Fruit fly (Drosophila melanogaster) S2 (cell line): ENCODE data around the gene CG6761.

ENCODE experiments used
- CG8478 ChIP-seq: fragments of >200 bp; optimal IDR thresholded peaks from 2 replicates; lab custom pipeline; 2018
- CTCF ChIP-seq, 2 experiments: fragments of >200 bp; optimal IDR thresholded peaks; 2 replicates each; lab custom pipeline; 2018

The CG6761 gene

DNA sequence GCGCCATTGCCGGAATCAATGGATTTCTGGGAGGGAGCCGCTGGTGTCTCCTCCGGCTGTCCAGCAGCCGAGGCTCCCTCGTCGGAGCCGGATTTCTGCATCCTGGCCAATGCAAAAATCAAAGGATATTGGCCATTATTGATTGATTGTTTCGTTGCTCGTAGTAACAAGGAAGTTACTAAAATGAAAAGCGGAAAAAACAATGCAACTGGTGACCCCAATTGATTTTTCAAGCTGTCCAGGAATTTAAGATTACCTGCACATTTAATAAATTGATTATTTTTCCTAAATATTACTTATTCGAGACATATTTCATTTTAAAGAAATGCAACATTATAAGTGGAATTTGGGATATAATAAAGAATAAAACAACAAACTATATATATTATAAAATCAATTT lies at the start of gene CG6761:
Gene CG6761 (minus strand): TSS at position 101 of the 400 bp plus-strand sequence.
- TF ChIP-seq CG8478 (lab: Kevin White, UChicago), result no peak
- no peak for TF ChIP-seq CTCF (optimal IDR thresholded peaks at IDR 0.05; lab: Kevin White, UChicago)

DNA sequence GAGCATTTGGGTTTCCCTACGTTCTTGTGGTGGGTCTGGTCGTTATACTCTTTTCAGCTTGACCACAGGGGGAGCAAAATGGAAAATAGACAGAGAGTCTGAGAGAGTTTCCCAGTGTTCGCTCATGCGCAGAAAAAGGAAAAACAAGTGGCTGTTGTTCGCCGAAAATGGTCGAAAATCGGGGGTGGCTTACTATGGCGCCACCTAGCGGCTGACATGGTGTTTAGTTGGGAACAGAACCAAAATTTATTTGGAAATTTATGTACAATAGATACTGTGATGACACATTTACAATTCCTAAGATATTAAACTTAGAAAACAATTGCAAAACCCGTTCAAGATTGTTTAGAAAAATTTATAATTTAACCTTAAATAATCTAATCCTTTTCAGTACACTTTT lies 48.2 kb upstream of the CG6761 start:
- no peak for TF ChIP-seq CG8478 (lab: Kevin White, UChicago)
- TF ChIP-seq CTCF (optimal IDR thresholded peaks at IDR 0.05; lab: Kevin White, UChicago), result peak; percentile 89 to 90

DNA sequence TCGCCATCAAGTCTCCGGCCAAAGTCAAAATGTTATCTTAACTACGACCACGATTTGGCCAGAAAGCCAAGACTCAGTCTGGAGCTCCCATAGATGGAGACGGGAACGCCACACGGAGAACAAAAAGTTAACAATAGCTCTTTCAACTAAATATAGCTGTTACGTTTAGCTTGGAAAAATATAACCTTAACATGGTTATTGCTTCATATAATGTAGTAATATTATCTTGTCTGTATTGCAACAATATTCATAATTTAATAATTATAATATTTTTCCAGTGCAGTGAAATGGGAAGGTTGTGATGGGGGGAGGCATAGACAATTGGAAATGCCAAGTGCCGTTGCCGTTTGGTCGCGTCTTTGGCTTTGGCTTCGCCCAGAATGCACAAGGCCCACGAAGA lies 42.0 kb upstream of the CG6761 start:
- TF ChIP-seq CG8478 (lab: Kevin White, UChicago) (no peak), CTCF (optimal IDR thresholded peaks at IDR 0.05; lab: Kevin White, UChicago) (no peak)

DNA sequence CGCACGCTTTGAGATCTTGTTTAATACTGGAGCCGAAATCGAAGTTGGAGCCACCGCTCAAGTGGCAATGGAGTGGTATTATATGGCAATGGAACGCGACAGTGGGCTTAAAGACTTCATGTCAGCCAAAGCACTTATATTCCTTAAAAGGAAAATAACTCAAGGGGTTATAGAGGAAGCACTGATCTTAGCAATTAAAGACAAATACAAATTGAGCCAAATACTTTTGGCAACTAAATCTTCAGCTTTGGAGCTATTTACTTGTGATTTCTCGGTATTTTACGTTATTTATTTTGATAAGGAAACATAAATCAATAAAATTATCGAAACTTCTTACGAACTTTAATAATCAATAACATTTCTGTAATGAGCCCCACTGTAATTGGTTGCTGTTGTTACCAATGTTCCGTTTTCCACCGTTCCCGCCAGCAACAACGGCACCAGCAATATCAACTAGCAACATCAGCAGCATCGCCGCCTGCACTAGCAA lies 40.7 kb upstream of the CG6761 start:
- no peak for TF ChIP-seq CG8478 (lab: Kevin White, UChicago)
- TF ChIP-seq CTCF (optimal IDR thresholded peaks at IDR 0.05; lab: Kevin White, UChicago), result no peak

DNA sequence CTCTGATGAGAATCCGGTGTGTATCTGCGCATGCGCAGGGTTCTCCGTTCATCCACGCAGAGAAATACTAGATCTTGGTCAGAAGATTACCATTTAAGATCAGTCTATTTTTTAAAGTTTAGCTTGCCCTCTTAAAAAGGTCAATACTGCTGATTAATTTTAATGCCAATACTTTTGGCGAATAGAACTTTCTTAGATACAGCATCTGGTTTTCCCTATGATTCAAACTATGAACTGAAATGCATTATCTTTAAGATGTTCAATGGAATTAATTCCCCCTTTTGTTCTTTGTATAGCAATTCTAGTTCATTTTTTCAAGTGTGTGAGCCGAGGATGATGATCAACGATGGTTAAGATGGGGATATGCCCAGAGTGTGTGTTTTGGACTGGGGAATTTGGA lies 38.9 kb upstream of the CG6761 start:
- TF ChIP-seq CG8478 (lab: Kevin White, UChicago) (no peak), CTCF (optimal IDR thresholded peaks at IDR 0.05; lab: Kevin White, UChicago) (no peak)

DNA sequence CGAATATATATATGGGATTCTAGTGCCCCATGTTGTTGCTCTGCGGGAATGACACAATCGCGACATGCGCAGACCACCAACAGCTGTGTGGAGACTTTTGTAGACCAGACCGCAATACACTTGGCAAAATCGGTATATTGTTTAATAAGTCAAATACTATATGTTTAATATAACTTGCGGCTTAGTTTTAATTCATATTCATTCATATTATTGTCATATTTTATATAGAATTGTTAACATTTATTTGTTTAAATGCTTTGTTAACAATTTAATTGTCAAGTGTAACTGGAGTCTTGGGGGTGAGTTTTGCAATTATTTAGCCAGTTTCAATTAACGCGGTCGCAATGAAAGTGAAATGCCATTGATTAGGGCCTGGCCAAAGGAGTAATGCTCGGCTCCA lies 36.2 kb upstream of the CG6761 start:
- TF ChIP-seq CG8478 (lab: Kevin White, UChicago), result no peak
- no peak for TF ChIP-seq CTCF (optimal IDR thresholded peaks at IDR 0.05; lab: Kevin White, UChicago)

DNA sequence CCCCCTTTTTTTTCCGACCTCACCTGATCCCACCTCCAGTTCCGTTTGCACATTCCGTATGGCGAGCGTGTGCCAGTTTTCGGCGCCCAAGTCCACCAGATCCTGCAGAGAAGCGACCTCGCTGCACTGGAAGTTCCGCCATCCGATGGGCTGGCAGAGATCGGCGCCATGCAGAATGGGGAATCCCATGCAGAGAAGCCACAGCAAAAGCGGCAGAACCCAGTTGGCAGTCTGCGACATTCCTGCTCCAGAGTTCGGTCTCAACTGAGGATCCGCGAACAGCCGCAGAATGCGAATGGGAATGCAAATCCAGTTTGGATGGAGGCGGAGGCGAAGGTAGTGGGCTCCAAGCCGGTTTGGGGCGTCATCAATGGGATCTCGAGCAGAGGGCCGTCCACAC lies 30.2 kb upstream of the CG6761 start, which contains the start of gene CG6749:
Gene CG6749 (minus strand): TSS at position 245 of the 400 bp plus-strand sequence.
- TF ChIP-seq CTCF (optimal IDR thresholded peaks at IDR 0.05; lab: Kevin White, UChicago) (no peak), CG8478 (lab: Kevin White, UChicago) (no peak)

DNA sequence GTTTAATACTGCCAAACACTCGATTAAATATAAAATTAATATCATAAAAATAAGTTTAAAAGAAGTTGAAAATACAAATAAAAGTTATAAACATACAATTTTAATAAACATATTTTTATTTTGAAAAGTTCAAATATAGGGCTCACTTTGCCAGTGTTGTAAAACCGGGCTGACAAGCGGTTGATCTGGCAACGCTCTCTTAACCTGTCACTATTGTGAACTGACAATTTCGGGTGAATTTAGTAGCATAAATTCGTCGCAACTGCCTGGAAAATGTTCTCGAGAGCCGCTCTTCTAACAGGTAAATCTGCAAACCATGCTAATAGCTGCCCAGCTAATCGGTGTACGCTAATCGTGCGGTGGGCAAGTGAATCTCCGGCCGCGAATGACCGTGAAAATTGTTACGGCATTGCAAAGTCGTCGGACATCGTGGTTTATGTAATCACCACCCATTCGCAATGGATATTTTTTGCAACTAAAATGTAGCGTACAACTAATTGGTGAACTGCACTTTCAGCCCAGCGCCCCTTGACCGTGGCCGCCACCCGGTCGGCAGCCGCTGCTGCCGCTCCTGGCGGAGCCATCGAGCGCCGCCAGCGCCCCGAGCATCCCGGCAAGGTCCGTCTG lies 26.5 kb upstream of the CG6761 start, which contains the start of gene ATPsynB:
Gene ATPsynB (plus strand): TSS at position 205 of the 627 bp plus-strand sequence.
- peak in 1 of 2 experiments; percentile 25 for TF ChIP-seq CTCF (optimal IDR thresholded peaks at IDR 0.05; lab: Kevin White, UChicago)
- no peak for TF ChIP-seq CG8478 (lab: Kevin White, UChicago)

DNA sequence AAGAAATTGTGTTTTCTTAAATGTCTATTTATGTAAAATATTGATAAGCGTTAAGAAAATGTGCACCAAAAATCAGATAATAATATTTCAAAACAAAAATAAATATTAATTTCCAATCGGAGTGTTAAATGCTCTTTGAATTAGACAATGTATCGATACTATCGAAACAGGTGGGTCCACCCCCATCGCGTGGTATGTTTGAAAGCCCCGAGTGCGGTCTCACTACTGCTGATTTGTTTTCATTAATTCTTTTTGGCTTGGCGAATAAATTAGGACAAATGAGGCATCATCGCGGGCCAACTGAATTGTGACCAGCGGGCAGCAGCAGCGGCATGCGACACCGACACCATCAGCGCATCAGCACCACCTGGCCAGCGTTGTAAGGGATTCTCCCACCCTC lies 23.3 kb upstream of the CG6761 start, which contains the start of gene Naa60:
Gene Naa60 (plus strand): TSS at position 189 of the 400 bp plus-strand sequence.
- TF ChIP-seq CTCF (optimal IDR thresholded peaks at IDR 0.05; lab: Kevin White, UChicago), result peak in 1 of 2 experiments; percentile 29
- TF ChIP-seq CG8478 (lab: Kevin White, UChicago), result no peak

DNA sequence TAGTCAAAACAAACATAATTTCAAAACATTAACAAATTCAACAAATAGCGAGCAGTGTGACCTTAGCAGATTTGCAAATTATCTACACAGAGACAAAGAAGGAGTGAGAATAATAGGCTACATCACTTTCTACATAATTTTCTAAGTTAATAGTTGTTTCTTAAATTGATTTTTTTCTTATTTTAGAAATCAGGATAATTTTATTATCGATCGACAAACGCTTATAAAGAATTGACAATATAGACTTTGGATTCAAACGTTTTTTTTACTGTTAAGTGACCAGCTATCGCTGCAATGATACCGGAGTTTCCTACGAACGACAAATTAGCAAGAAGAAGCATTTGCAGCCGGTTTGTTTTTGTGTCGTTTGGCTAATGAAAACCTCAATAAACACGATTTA lies 19.7 kb upstream of the CG6761 start, which contains the start of the genes nbs and defl:
Gene nbs (minus strand): TSS at position 87 of the 400 bp plus-strand sequence.
Gene defl (plus strand): TSS at position 316 of the 400 bp plus-strand sequence.
- TF ChIP-seq CG8478 (lab: Kevin White, UChicago), result no peak
- TF ChIP-seq CTCF (optimal IDR thresholded peaks at IDR 0.05; lab: Kevin White, UChicago), result no peak

DNA sequence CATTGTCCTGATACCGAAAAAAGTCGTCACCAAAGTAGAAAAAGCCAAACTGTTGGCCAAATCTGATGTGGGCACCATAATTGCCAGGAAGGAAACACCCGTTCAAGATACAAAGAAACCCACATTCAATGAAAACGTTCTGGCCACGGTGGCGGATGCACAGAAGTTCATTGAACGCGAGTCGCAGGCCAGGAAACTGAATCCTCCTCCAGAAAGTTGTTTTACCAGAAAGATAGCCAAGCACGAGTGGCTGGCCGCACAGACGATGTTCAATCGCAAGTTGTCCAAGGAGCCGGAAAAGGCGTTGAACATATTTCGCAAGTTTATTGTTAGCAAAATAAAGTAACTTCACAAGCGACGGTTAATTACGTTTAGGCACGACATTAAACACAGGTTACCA lies 16.7 kb upstream of the CG6761 start:
- TF ChIP-seq CG8478 (lab: Kevin White, UChicago), result no peak
- TF ChIP-seq CTCF (optimal IDR thresholded peaks at IDR 0.05; lab: Kevin White, UChicago), result no peak

DNA sequence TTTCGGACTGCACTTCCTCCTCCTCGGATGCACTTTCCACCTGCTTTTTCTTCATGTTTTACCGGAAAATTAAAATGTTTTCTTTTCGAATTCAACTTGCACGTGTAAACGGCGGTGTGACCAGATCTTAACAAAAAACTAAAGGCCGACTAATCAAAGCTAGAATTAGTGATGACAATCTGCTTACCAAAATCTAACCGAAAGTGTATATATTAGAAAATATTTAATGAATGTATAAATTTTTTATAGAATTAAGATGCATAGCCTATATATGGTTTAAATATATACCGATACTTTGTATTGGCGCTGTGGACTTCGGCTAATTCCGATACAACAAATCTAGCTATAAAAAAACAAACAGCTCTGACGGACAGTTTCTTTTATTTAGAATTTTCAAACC lies 15.5 kb upstream of the CG6761 start, which contains the start of the genes CG18178 and CG14174:
Gene CG18178 (minus strand): TSS at position 216 of the 400 bp plus-strand sequence.
Gene CG14174 (plus strand): TSS at position 400 of the 400 bp plus-strand sequence.
- TF ChIP-seq CG8478 (lab: Kevin White, UChicago), result no peak
- no peak for TF ChIP-seq CTCF (optimal IDR thresholded peaks at IDR 0.05; lab: Kevin White, UChicago)

DNA sequence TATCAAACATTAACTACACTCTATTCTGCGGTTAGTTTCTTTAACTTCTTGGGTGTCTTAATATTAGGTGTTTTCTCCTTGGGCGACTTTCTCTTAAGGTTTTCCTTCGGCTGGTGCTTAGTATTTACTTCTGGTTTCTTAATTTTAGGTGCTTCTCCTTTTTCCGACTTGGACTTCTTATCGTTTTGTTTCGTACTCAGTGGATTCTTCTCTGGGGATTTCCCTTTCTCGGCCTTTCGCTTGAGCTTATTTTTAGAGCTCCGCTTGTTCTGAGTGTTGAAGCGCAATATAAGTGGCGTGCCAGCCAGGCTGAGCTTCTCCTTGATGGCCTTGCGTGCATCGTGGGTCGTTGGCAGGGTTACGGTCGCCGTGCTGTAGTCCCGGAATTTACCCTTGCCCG lies 14.4 kb upstream of the CG6761 start:
- TF ChIP-seq CTCF (optimal IDR thresholded peaks at IDR 0.05; lab: Kevin White, UChicago), result no peak
- no peak for TF ChIP-seq CG8478 (lab: Kevin White, UChicago)

DNA sequence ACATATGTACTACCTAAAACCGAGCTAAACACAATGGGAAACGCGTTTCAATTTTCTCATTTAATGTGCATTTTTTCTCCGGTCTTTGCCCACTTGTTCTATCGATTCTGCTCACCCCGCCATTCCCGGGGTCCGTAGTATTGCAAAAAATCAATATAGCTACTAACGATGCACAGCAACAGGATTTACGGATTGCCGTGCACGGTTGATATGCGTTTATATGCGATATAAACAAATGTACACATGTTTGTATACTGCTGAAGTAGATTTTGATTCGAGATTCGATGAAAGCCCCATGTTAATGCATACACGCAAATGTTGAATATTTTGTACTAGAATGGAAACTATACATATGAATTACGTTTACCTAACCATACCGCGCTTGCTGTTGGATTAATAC lies 13.7 kb upstream of the CG6761 start:
- TF ChIP-seq CTCF (optimal IDR thresholded peaks at IDR 0.05; lab: Kevin White, UChicago) (no peak), CG8478 (lab: Kevin White, UChicago) (no peak)

DNA sequence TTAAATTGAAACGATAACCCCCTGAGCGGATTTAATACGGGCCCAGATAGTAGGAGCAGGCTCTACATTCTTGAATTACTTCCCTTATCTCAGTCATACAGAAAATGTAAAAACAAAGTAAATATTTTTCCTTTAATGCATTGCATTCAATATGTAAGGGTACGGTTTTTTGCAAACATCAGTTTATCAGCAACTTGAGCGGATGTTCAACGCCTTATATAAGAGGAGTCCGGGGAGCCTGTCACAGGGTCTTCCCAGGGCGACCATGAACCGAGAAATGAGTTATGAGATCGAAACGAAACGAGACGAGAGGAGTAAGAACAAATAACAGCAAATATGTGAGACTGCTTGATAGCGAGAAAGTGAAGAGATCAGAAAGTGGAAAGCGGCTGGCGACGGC lies 13.2 kb upstream of the CG6761 start:
- TF ChIP-seq CG8478 (lab: Kevin White, UChicago) (no peak), CTCF (optimal IDR thresholded peaks at IDR 0.05; lab: Kevin White, UChicago) (no peak)
